Worm (Caenorhabditis elegans) whole organism, late embryonic: Measurements from ENCODE around the gene dpf-1.

Experiments
- T23F11.4 ChIP-seq: fragments of 200-800 bp; sonication (Bioruptor generic); optimal IDR thresholded peaks from 2 replicates; lab custom pipeline; 2018; ENCODE audit warnings: mild to moderate bottlenecking, missing genetic modification characterization, missing compliant biosample characterization
- npax-4 ChIP-seq: sonication (generic microtip); optimal IDR thresholded peaks from 2 replicates; lab custom pipeline; 2016; ENCODE audit warnings: missing genetic modification characterization, missing compliant biosample characterization

- no peak for TF ChIP-seq T23F11.4 (GFP tag; lab: Kevin White, UChicago)
- no peak for TF ChIP-seq npax-4 (tag; lab: Kevin White, UChicago)
Observed at ce11 chrV:15466719-15467118, 4.4 kb upstream of the dpf-1 start.
